Fruit fly (Drosophila melanogaster) whole organism, wandering third instar larva: ENCODE data around the gene norpA.

Source experiments
- CG32264 ChIP-seq: fragments of 200-800 bp; sonication (Bioruptor generic); optimal IDR thresholded peaks from 2 replicates; lab custom pipeline; 2016; ENCODE audit warnings: missing biosample characterization, missing genetic modification characterization
- CG9705 ChIP-seq: fragments of 200-800 bp; sonication (Bioruptor generic); optimal IDR thresholded peaks from 2 replicates; lab custom pipeline; 2018; ENCODE audit warnings: missing biosample characterization, mild to moderate bottlenecking, missing genetic modification characterization
- CrebA ChIP-seq: fragments of 200-800 bp; sonication (Bioruptor generic); optimal IDR thresholded peaks from 2 replicates; lab custom pipeline; 2016; ENCODE audit warnings: missing biosample characterization, mild to moderate bottlenecking, missing genetic modification characterization, borderline replicate concordance
- Dfd ChIP-seq: fragments of >200 bp; optimal IDR thresholded peaks from 2 replicates; lab custom pipeline; 2017; ENCODE audit warnings: missing biosample characterization, missing genetic modification characterization
- Dif ChIP-seq: fragments of 200-275, 200-300 bp; sonication (Bioruptor generic); optimal IDR thresholded peaks from 2 replicates; lab custom pipeline; 2018; ENCODE audit warnings: missing biosample characterization, missing genetic modification characterization; ENCODE audit not compliant: partially characterized antibody
- HLH106 ChIP-seq: fragments of 200-800 bp; optimal IDR thresholded peaks from 3 replicates; lab custom pipeline; 2019; ENCODE audit warnings: missing biosample characterization, mild to moderate bottlenecking, missing genetic modification characterization, moderate library complexity
- Hnf4 ChIP-seq: fragments of 200-800 bp; sonication (Bioruptor generic); optimal IDR thresholded peaks from 2 replicates; lab custom pipeline; 2016; ENCODE audit warnings: missing biosample characterization, mild to moderate bottlenecking, missing genetic modification characterization
- Hr83 ChIP-seq: fragments of 200-300 bp; sonication (Bioruptor generic); optimal IDR thresholded peaks from 2 replicates; lab custom pipeline; 2016; ENCODE audit warnings: missing biosample characterization, mild to moderate bottlenecking, missing genetic modification characterization, moderate library complexity; ENCODE audit not compliant: poor library complexity, severe bottlenecking
- Jra ChIP-seq: sonication (Bioruptor generic); optimal IDR thresholded peaks from 2 replicates; lab custom pipeline; 2016; ENCODE audit warnings: missing biosample characterization, missing genetic modification characterization
- Mio ChIP-seq: sonication (Bioruptor generic); optimal IDR thresholded peaks from 2 replicates; lab custom pipeline; 2016; ENCODE audit warnings: missing biosample characterization, missing genetic modification characterization
- Myc ChIP-seq: fragments of >200 bp; optimal IDR thresholded peaks from 2 replicates; lab custom pipeline; 2017
- N ChIP-seq: fragments of >200 bp; optimal IDR thresholded peaks from 2 replicates; lab custom pipeline; 2018; ENCODE audit warnings: missing biosample characterization, missing external identifiers, missing genetic modification characterization
- OdsH ChIP-seq: fragments of 200-800 bp; sonication (Bioruptor generic); optimal IDR thresholded peaks from 2 replicates; lab custom pipeline; 2016; ENCODE audit warnings: missing biosample characterization, mild to moderate bottlenecking, missing genetic modification characterization
- Rel ChIP-seq, 2 experiments: fragments of 200-800 bp; sonication (Bioruptor generic) in 1 of 2; optimal IDR thresholded peaks; 2 replicates in 1 of 2; 3 replicates in 1 of 2; lab custom pipeline; 2016 to 2019; ENCODE audit warnings: mild to moderate bottlenecking in 2 of 2, missing biosample characterization in 2 of 2, missing genetic modification characterization in 2 of 2, moderate library complexity in 1 of 2
- Vsx2 ChIP-seq: fragments of 200-300, 225-300 bp; sonication (Bioruptor generic); optimal IDR thresholded peaks from 2 replicates; lab custom pipeline; 2018; ENCODE audit warnings: missing biosample characterization, missing genetic modification characterization; ENCODE audit not compliant: partially characterized antibody
- br ChIP-seq: fragments of 200-800 bp; sonication (Bioruptor generic); optimal IDR thresholded peaks from 2 replicates; lab custom pipeline; 2016; ENCODE audit warnings: missing biosample characterization, missing genetic modification characterization
- brk ChIP-seq: fragments of 200-800 bp; sonication (Bioruptor generic); optimal IDR thresholded peaks from 2 replicates; lab custom pipeline; 2016; ENCODE audit warnings: missing biosample characterization, mild to moderate bottlenecking, missing genetic modification characterization
- dsf ChIP-seq: sonication (Bioruptor generic); optimal IDR thresholded peaks from 2 replicates; lab custom pipeline; 2016; ENCODE audit warnings: missing biosample characterization, missing genetic modification characterization, borderline replicate concordance
- foxo ChIP-seq, 2 experiments: fragments of 200-800 bp; sonication (Bioruptor generic); optimal IDR thresholded peaks; 2 replicates in 1 of 2; 3 replicates in 1 of 2; lab custom pipeline; 2016 to 2017; ENCODE audit warnings: missing biosample characterization in 2 of 2, missing genetic modification characterization in 2 of 2
- fru ChIP-seq: fragments of 200-800 bp; sonication (Bioruptor generic); optimal IDR thresholded peaks from 3 replicates; lab custom pipeline; 2016; ENCODE audit warnings: missing biosample characterization, mild to moderate bottlenecking, missing genetic modification characterization
- h ChIP-seq: fragments of 200-800 bp; sonication (Bioruptor generic); optimal IDR thresholded peaks from 3 replicates; lab custom pipeline; 2016; ENCODE audit warnings: missing biosample characterization, mild to moderate bottlenecking, missing genetic modification characterization
- lola ChIP-seq: fragments of >200 bp; optimal IDR thresholded peaks from 2 replicates; lab custom pipeline; 2017; ENCODE audit warnings: missing biosample characterization, missing genetic modification characterization
- rgr ChIP-seq: fragments of 200-800 bp; sonication (Bioruptor generic); optimal IDR thresholded peaks from 3 replicates; lab custom pipeline; 2016; ENCODE audit warnings: missing biosample characterization, mild to moderate bottlenecking, missing genetic modification characterization
- sage ChIP-seq: fragments of 200-800 bp; sonication (Bioruptor generic); optimal IDR thresholded peaks from 2 replicates; lab custom pipeline; 2016; ENCODE audit warnings: missing biosample characterization, mild to moderate bottlenecking, missing genetic modification characterization
- tai ChIP-seq: sonication (Bioruptor generic); optimal IDR thresholded peaks from 2 replicates; lab custom pipeline; 2016; ENCODE audit warnings: missing biosample characterization, missing genetic modification characterization
- usp ChIP-seq: fragments of >200 bp; optimal IDR thresholded peaks from 2 replicates; lab custom pipeline; 2017; ENCODE audit warnings: missing biosample characterization, missing genetic modification characterization

Gene norpA

dm6 chrX:4325346-4325745 is 2.9 kb downstream of the norpA start:
- no peak for TF ChIP-seq br (GFP tag; lab: Kevin White, UChicago)
- TF ChIP-seq Dif (GFP tag; lab: Kevin White, UChicago) = no peak
- TF ChIP-seq N (GFP tag; lab: Kevin White, UChicago) = no peak
- TF ChIP-seq h = no peak
- no peak for TF ChIP-seq CG32264 (GFP tag; lab: Kevin White, UChicago)
- peak; percentile 9 for TF ChIP-seq rgr
- no peak for TF ChIP-seq fru
- peak; percentile 1 for TF ChIP-seq Myc (lab: Kevin White, UChicago)

dm6 chrX:4329357-4329756 is 6.9 kb downstream of the norpA start, which contains the start of gene CG12693:
TSS of gene CG12693 (minus strand) at chrX:4329457.
- no peak for TF ChIP-seq Mio (GFP tag; lab: Kevin White, UChicago)
- no peak for TF ChIP-seq CG32264 (GFP tag; lab: Kevin White, UChicago)
- no peak for TF ChIP-seq Vsx2 (GFP tag; lab: Kevin White, UChicago)
- TF ChIP-seq Hnf4 = no peak
- TF ChIP-seq foxo (GFP tag; optimal IDR thresholded peaks at IDR 0.05; lab: Kevin White, UChicago) = no peak
- TF ChIP-seq rgr = no peak
- no peak for TF ChIP-seq Hr83 (GFP tag; lab: Kevin White, UChicago)
- no peak for TF ChIP-seq usp (GFP tag; lab: Kevin White, UChicago)
- no peak for TF ChIP-seq dsf (GFP tag; lab: Kevin White, UChicago)
- no peak for TF ChIP-seq lola
- TF ChIP-seq fru = no peak

- peak; percentile 3 for TF ChIP-seq fru
- TF ChIP-seq CG32264 (GFP tag; lab: Kevin White, UChicago) = no peak
- no peak for TF ChIP-seq Rel (GFP tag; optimal IDR thresholded peaks at IDR 0.05; lab: Kevin White, UChicago)
- TF ChIP-seq Rel (tag; optimal IDR thresholded peaks at IDR 0.05; lab: Kevin White, UChicago) = no peak
- peak; percentile 7 for TF ChIP-seq h
These were observed 7.4 kb downstream of the norpA start for dm6 chrX:4329809-4330208.

- TF ChIP-seq sage (GFP tag; lab: Kevin White, UChicago) = no peak
- no peak for TF ChIP-seq Hr83 (GFP tag; lab: Kevin White, UChicago)
- peak; percentile 94 for TF ChIP-seq Dfd (GFP tag; lab: Kevin White, UChicago)
- TF ChIP-seq OdsH = no peak
- TF ChIP-seq, all 38 proteins: peak for 1
These were observed 36.1 kb downstream of the norpA start for dm6 chrX:4358515-4358914.

- TF ChIP-seq tai (GFP tag; lab: Kevin White, UChicago) (no peak), brk (GFP tag; lab: Kevin White, UChicago) (no peak), Myc (lab: Kevin White, UChicago) (peak; percentile 74), Rel (GFP tag; optimal IDR thresholded peaks at IDR 0.05; lab: Kevin White, UChicago) (no peak), Rel (tag; optimal IDR thresholded peaks at IDR 0.05; lab: Kevin White, UChicago) (peak; percentile 41), Vsx2 (GFP tag; lab: Kevin White, UChicago) (peak; percentile 83), HLH106 (tag; lab: Kevin White, UChicago) (peak; percentile 21)
These were observed 43.8 kb downstream of the norpA start, which contains the start of gene CG3626 for dm6 chrX:4366196-4366595. TSS of gene CG3626 (plus strand) at chrX:4366417.

dm6 chrX:4375574-4375973 is 53.1 kb downstream of the norpA start:
- TF ChIP-seq Mio (GFP tag; lab: Kevin White, UChicago) = no peak
- no peak for TF ChIP-seq Vsx2 (GFP tag; lab: Kevin White, UChicago)
- no peak for TF ChIP-seq Jra (GFP tag; lab: Kevin White, UChicago)
- TF ChIP-seq h = no peak
- no peak for TF ChIP-seq CG9705 (GFP tag; lab: Kevin White, UChicago)
- no peak for TF ChIP-seq Dfd (GFP tag; lab: Kevin White, UChicago)
- TF ChIP-seq Dif (GFP tag; lab: Kevin White, UChicago) = no peak
- no peak for TF ChIP-seq fru
- TF ChIP-seq Hr83 (GFP tag; lab: Kevin White, UChicago) = no peak
- TF ChIP-seq OdsH = no peak
- TF ChIP-seq CrebA (GFP tag; lab: Kevin White, UChicago) = no peak
- TF ChIP-seq Hnf4 = no peak
- no peak for TF ChIP-seq Rel (GFP tag; optimal IDR thresholded peaks at IDR 0.05; lab: Kevin White, UChicago)
- TF ChIP-seq Rel (tag; optimal IDR thresholded peaks at IDR 0.05; lab: Kevin White, UChicago) = no peak
